Fruit fly (Drosophila melanogaster) whole organism, embryonic: Measurements from ENCODE around the gene CG17036.
A peak's percentile ranks its signal among the peaks of the same experiment; 100 is the strongest.

Experiments
- CG10209 ChIP-seq: fragments of 200-800 bp; sonication (Bioruptor generic); optimal IDR thresholded peaks from 3 replicates; lab custom pipeline; 2017; ENCODE audit warnings: missing biosample characterization, mild to moderate bottlenecking, missing genetic modification characterization, missing genetic modification reagents
- CG1024 ChIP-seq: fragments of 200-800 bp; sonication (Bioruptor generic); IDR thresholded peaks from 2 replicates; pipeline ENCODE4 v1.3.6; 2022; ENCODE audit warnings: missing biosample characterization, missing genetic modification characterization
- CG12155 ChIP-seq: fragments of 200-800 bp; sonication (Bioruptor generic); optimal IDR thresholded peaks from 3 replicates; lab custom pipeline; 2016; ENCODE audit warnings: missing biosample characterization, missing genetic modification characterization
- CG12659 ChIP-seq: fragments of 200-800 bp; sonication (Bioruptor generic); optimal IDR thresholded peaks from 3 replicates; lab custom pipeline; 2017; ENCODE audit warnings: mild to moderate bottlenecking, missing biosample characterization, missing genetic modification reagents, missing genetic modification characterization
- CG13287 ChIP-seq: fragments of 200-800 bp; sonication (Bioruptor generic); IDR thresholded peaks from 2 replicates; pipeline ENCODE4 v1.3.6; 2022; ENCODE audit warnings: missing biosample characterization, missing genetic modification characterization; ENCODE audit not compliant: partially characterized antibody
- CG14667 ChIP-seq: fragments of 200-800 bp; sonication (Bioruptor generic); IDR thresholded peaks from 2 replicates; pipeline ENCODE4 v1.3.6; 2022; ENCODE audit warnings: missing biosample characterization, missing genetic modification characterization
- CG14710 ChIP-seq: fragments of 200-800 bp; sonication (Bioruptor generic); optimal IDR thresholded peaks from 3 replicates; lab custom pipeline; 2019; ENCODE audit warnings: missing biosample characterization, mild to moderate bottlenecking, missing genetic modification characterization, moderate library complexity
- CG15514 ChIP-seq: fragments of 200-800 bp; sonication (Bioruptor generic); optimal IDR thresholded peaks from 3 replicates; lab custom pipeline; 2017; ENCODE audit warnings: missing biosample characterization, missing genetic modification characterization, mild to moderate bottlenecking, moderate library complexity, missing genetic modification reagents
- CG17385 ChIP-seq: fragments of 200-800 bp; sonication (Bioruptor generic); optimal IDR thresholded peaks from 3 replicates; lab custom pipeline; 2018; ENCODE audit warnings: missing biosample characterization, mild to moderate bottlenecking, missing genetic modification characterization
- CG2712 ChIP-seq: fragments of 200-800 bp; optimal IDR thresholded peaks from 3 replicates; lab custom pipeline; 2019; ENCODE audit warnings: missing biosample characterization, mild to moderate bottlenecking, missing genetic modification characterization, moderate library complexity
- CG30020 ChIP-seq: fragments of 200-800 bp; optimal IDR thresholded peaks from 2 replicates; lab custom pipeline; 2019; ENCODE audit warnings: missing biosample characterization, mild to moderate bottlenecking, missing genetic modification characterization, moderate library complexity
- CG4854 ChIP-seq: fragments of 200-800 bp; sonication (Bioruptor generic); optimal IDR thresholded peaks from 2 replicates; lab custom pipeline; 2016; ENCODE audit warnings: missing biosample characterization, missing genetic modification characterization, inconsistent platforms
- CG6791 ChIP-seq: fragments of 200-800 bp; sonication (Bioruptor generic); IDR thresholded peaks from 3 replicates; pipeline ENCODE4 v1.3.6; 2022; ENCODE audit warnings: missing biosample characterization, missing genetic modification characterization; ENCODE audit not compliant: partially characterized antibody
- CG7839 ChIP-seq: fragments of 200-800 bp; sonication (Bioruptor generic); optimal IDR thresholded peaks from 3 replicates; lab custom pipeline; 2018; ENCODE audit warnings: missing biosample characterization, mild to moderate bottlenecking, missing genetic modification characterization, moderate library complexity
- CG8924 ChIP-seq: fragments of 200-800 bp; optimal IDR thresholded peaks from 3 replicates; lab custom pipeline; 2019; ENCODE audit warnings: missing biosample characterization, mild to moderate bottlenecking, missing genetic modification characterization, moderate library complexity
- CG9876 ChIP-seq: fragments of 200-800 bp; sonication (Bioruptor generic); optimal IDR thresholded peaks from 2 replicates; lab custom pipeline; 2016; ENCODE audit warnings: missing biosample characterization, missing genetic modification characterization
- CoRest ChIP-seq: fragments of 200-800 bp; sonication (Bioruptor generic); optimal IDR thresholded peaks from 3 replicates; lab custom pipeline; 2018; ENCODE audit warnings: missing biosample characterization, mild to moderate bottlenecking, missing genetic modification characterization, moderate library complexity
- Dp ChIP-seq: fragments of 200-800 bp; sonication (Bioruptor generic); optimal IDR thresholded peaks from 2 replicates; lab custom pipeline; 2018; ENCODE audit warnings: missing biosample characterization, mild to moderate bottlenecking, missing genetic modification characterization, moderate library complexity
- Fer3 ChIP-seq: fragments of 200-800 bp; sonication (Bioruptor generic); optimal IDR thresholded peaks from 2 replicates; lab custom pipeline; 2018; ENCODE audit warnings: missing biosample characterization, mild to moderate bottlenecking, missing genetic modification characterization, moderate library complexity
- HmgZ ChIP-seq: fragments of 200-800 bp; sonication (Bioruptor generic); optimal IDR thresholded peaks from 2 replicates; lab custom pipeline; 2018; ENCODE audit warnings: missing biosample characterization, mild to moderate bottlenecking, missing genetic modification characterization
- Hr78 ChIP-seq, 2 experiments: fragments of 200-800 bp in 1 of 2; fragments of >200 bp in 1 of 2; sonication (Bioruptor generic) in 1 of 2; optimal IDR thresholded peaks; 2 replicates each; lab custom pipeline; 2017 to 2019; ENCODE audit warnings: missing biosample characterization in 2 of 2, missing genetic modification characterization in 2 of 2, mild to moderate bottlenecking in 1 of 2, moderate library complexity in 1 of 2
- MBD-R2 ChIP-seq: fragments of 200-800 bp; sonication (Bioruptor generic); IDR thresholded peaks from 2 replicates; pipeline ENCODE4 v1.3.6; 2022; ENCODE audit warnings: missing biosample characterization, missing genetic modification characterization
- MESR4 ChIP-seq: fragments of 200-800 bp; sonication (Bioruptor generic); optimal IDR thresholded peaks from 2 replicates; lab custom pipeline; 2018; ENCODE audit warnings: missing biosample characterization, mild to moderate bottlenecking, missing genetic modification characterization, moderate library complexity
- NfI ChIP-seq: fragments of 200-800 bp; sonication (Bioruptor generic); optimal IDR thresholded peaks from 3 replicates; lab custom pipeline; 2018; ENCODE audit warnings: missing biosample characterization, mild to moderate bottlenecking, missing genetic modification characterization, moderate library complexity
- Pdp1 ChIP-seq, 2 experiments: fragments of 200-800 bp; sonication (Bioruptor generic); optimal IDR thresholded peaks; 3 replicates each; lab custom pipeline; 2016; ENCODE audit warnings: missing biosample characterization in 2 of 2, missing genetic modification characterization in 2 of 2, mild to moderate bottlenecking in 1 of 2, moderate library complexity in 1 of 2
- Rfx ChIP-seq: fragments of 200-800 bp; sonication (Bioruptor generic); IDR thresholded peaks from 2 replicates; pipeline ENCODE4 v1.3.6; 2022; ENCODE audit warnings: missing biosample characterization, missing genetic modification characterization
- Sin3A ChIP-seq: fragments of >200 bp; optimal IDR thresholded peaks from 2 replicates; lab custom pipeline; 2018
- Sry-δ ChIP-seq: fragments of 200-800 bp; sonication (Bioruptor generic); optimal IDR thresholded peaks from 2 replicates; lab custom pipeline; 2016; ENCODE audit warnings: missing biosample characterization, missing genetic modification characterization
- amos ChIP-seq: fragments of 200-800 bp; sonication (Bioruptor generic); IDR thresholded peaks from 2 replicates; pipeline ENCODE4 v1.3.6; 2022; ENCODE audit warnings: missing biosample characterization, missing genetic modification characterization; ENCODE audit not compliant: partially characterized antibody
- ap ChIP-seq: fragments of 200-800 bp; sonication (Bioruptor generic); IDR thresholded peaks from 2 replicates; pipeline ENCODE4 v1.3.6; 2022; ENCODE audit warnings: missing biosample characterization, missing genetic modification characterization
- crol ChIP-seq: fragments of 200-800 bp; sonication (Bioruptor generic); IDR thresholded peaks from 2 replicates; pipeline ENCODE4 v1.3.6; 2022; ENCODE audit warnings: missing biosample characterization, missing genetic modification characterization
- da ChIP-seq: fragments of 200-800 bp; sonication (Bioruptor generic); optimal IDR thresholded peaks from 2 replicates; lab custom pipeline; 2016; ENCODE audit warnings: missing biosample characterization, missing genetic modification characterization
- fd102C ChIP-seq: fragments of 200-800 bp; sonication (Bioruptor generic); optimal IDR thresholded peaks from 2 replicates; lab custom pipeline; 2018; ENCODE audit warnings: missing biosample characterization, mild to moderate bottlenecking, missing genetic modification characterization, moderate library complexity
- fd3F ChIP-seq: fragments of 200-800 bp; sonication (Bioruptor generic); optimal IDR thresholded peaks from 2 replicates; lab custom pipeline; 2018; ENCODE audit warnings: missing biosample characterization, mild to moderate bottlenecking, missing genetic modification characterization, moderate library complexity
- gfzf ChIP-seq: fragments of 200-800 bp; sonication (Bioruptor generic); optimal IDR thresholded peaks from 2 replicates; lab custom pipeline; 2016; ENCODE audit warnings: missing biosample characterization, mild to moderate bottlenecking, missing genetic modification characterization, moderate library complexity
- jigr1 ChIP-seq: fragments of 200-800 bp; sonication (Bioruptor generic); IDR thresholded peaks from 3 replicates; pipeline ENCODE4 v1.3.6; 2022; ENCODE audit warnings: missing biosample characterization, missing genetic modification characterization
- lab ChIP-seq: fragments of 200-800 bp; sonication (Bioruptor generic); optimal IDR thresholded peaks from 3 replicates; lab custom pipeline; 2017; ENCODE audit warnings: missing biosample characterization, missing genetic modification characterization, mild to moderate bottlenecking, moderate library complexity, missing genetic modification reagents
- lov ChIP-seq, 2 experiments: fragments of 200-800 bp in 1 of 2; fragments of >200 bp in 1 of 2; sonication (Bioruptor generic) in 1 of 2; IDR thresholded peaks in 1 of 2; optimal IDR thresholded peaks in 1 of 2; 2 replicates in 1 of 2; 3 replicates in 1 of 2; pipeline versions ENCODE4 v1.3.6 to Lab custom; 2017 to 2022; ENCODE audit warnings: missing biosample characterization in 1 of 2, missing genetic modification characterization in 1 of 2
- row ChIP-seq: fragments of 200-800 bp; sonication (Bioruptor generic); IDR thresholded peaks from 3 replicates; pipeline ENCODE4 v1.3.6; 2022; ENCODE audit warnings: missing biosample characterization, missing genetic modification characterization
- sens ChIP-seq: fragments of 200-800 bp; sonication (Bioruptor generic); peaks from one replicate; lab custom pipeline; 2016; ENCODE audit warnings: missing biosample characterization, missing genetic modification characterization
- sima ChIP-seq: fragments of 200-800 bp; sonication (Bioruptor generic); optimal IDR thresholded peaks from 2 replicates; lab custom pipeline; 2016; ENCODE audit warnings: missing biosample characterization, missing genetic modification characterization
- sna ChIP-seq: fragments of 200-800 bp; sonication (Bioruptor generic); IDR thresholded peaks from 2 replicates; pipeline ENCODE4 v1.3.6; 2022; ENCODE audit warnings: missing biosample characterization, missing genetic modification characterization; ENCODE audit not compliant: partially characterized antibody
- sr ChIP-seq: fragments of 200-800 bp; sonication (Bioruptor generic); IDR thresholded peaks from 3 replicates; pipeline ENCODE4 v1.3.6; 2022; ENCODE audit warnings: missing biosample characterization, missing genetic modification characterization
- ssp ChIP-seq: fragments of 200-800 bp; sonication (Bioruptor generic); IDR thresholded peaks from 2 replicates; pipeline ENCODE4 v1.3.6; 2022; ENCODE audit warnings: missing biosample characterization, missing genetic modification characterization
- stwl ChIP-seq: fragments of 200-800 bp; sonication (Bioruptor generic); optimal IDR thresholded peaks from 3 replicates; lab custom pipeline; 2018; ENCODE audit warnings: missing biosample characterization, mild to moderate bottlenecking, missing genetic modification characterization, moderate library complexity
- unpg ChIP-seq: fragments of 200-800 bp; sonication (Bioruptor generic); optimal IDR thresholded peaks from 3 replicates; lab custom pipeline; 2018; ENCODE audit warnings: missing biosample characterization, mild to moderate bottlenecking, missing genetic modification characterization, moderate library complexity
- wek ChIP-seq: fragments of 200-800 bp; sonication (Bioruptor generic); optimal IDR thresholded peaks from 3 replicates; lab custom pipeline; 2018; ENCODE audit warnings: missing biosample characterization, mild to moderate bottlenecking, missing genetic modification characterization, moderate library complexity
- zen ChIP-seq: fragments of 200-800 bp; sonication (Bioruptor generic); optimal IDR thresholded peaks from 3 replicates; lab custom pipeline; 2018; ENCODE audit warnings: missing biosample characterization, mild to moderate bottlenecking, missing genetic modification characterization, moderate library complexity
- zfh1 ChIP-seq: fragments of 200-800 bp; sonication (Bioruptor generic); IDR thresholded peaks from 3 replicates; pipeline ENCODE4 v1.3.6; 2022; ENCODE audit warnings: missing biosample characterization, missing genetic modification characterization

Gene CG17036

DNA sequence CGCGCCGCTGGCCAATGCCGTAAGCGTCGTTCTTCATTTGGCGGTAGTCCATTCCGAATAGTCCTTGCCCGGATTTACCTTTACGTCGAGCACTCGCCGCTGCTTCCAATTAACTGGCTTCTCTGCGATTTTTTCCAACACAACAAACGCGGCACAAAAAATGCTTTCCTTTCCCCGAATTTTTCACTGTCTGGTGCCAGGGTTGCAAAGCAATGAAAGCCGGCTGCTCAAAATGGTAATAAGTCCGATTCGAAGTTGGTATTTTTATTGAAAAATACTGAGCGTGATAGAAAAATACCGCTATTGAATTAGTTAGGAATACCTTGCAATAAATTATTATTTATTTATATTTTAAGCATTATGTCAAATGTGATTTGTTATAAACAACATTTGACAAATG is 11.7 kb upstream of the CG17036 start (continued):
- no peak for TF ChIP-seq fd102C (GFP tag; lab: Kevin White, UChicago)
- no peak for TF ChIP-seq sima (GFP tag; lab: Kevin White, UChicago)
- no peak for TF ChIP-seq CG8924
- TF ChIP-seq zen (tag; lab: Kevin White, UChicago) = peak; percentile 10
- no peak for TF ChIP-seq CG12155
- TF ChIP-seq sens (GFP tag; lab: Kevin White, UChicago) = peak; percentile 41
- no peak for TF ChIP-seq sr (GFP tag; lab: Robert Waterston, UW)
- no peak for TF ChIP-seq CG1024 (GFP tag; lab: Robert Waterston, UW)
- TF ChIP-seq lab (GFP tag; lab: Kevin White, UChicago) = no peak
- no peak for TF ChIP-seq unpg (GFP tag; lab: Kevin White, UChicago)
- TF ChIP-seq CG13287 (GFP tag; lab: Robert Waterston, UW) = peak; percentile 30; the same call in 1 of the 2 replicates
- no peak for TF ChIP-seq CG7839 (tag; lab: Kevin White, UChicago)
- TF ChIP-seq CG4854 (GFP tag; lab: Kevin White, UChicago) = no peak
- TF ChIP-seq CG9876 (GFP tag; lab: Kevin White, UChicago) = no peak
- peak; percentile 68 for TF ChIP-seq gfzf (GFP tag; lab: Kevin White, UChicago)
- peak; percentile 32; the same call in 1 of the 2 replicates for TF ChIP-seq crol (GFP tag; lab: Robert Waterston, UW)
- no peak; the same call in 2 of the 3 replicates for TF ChIP-seq zfh1
- TF ChIP-seq CG2712 = peak; percentile 48
- peak; percentile 83 for TF ChIP-seq MESR4 (GFP tag; lab: Kevin White, UChicago)
- peak; percentile 50 for TF ChIP-seq CG15514 (GFP tag; lab: Kevin White, UChicago)
- peak; percentile 40; the same call in 1 of the 3 replicates for TF ChIP-seq row
- no peak for TF ChIP-seq CoRest (tag; lab: Kevin White, UChicago)
- no peak for TF ChIP-seq jigr1 (GFP tag; lab: Robert Waterston, UW)
- peak; percentile 63 for TF ChIP-seq CG30020 (tag; lab: Kevin White, UChicago)
- no peak for TF ChIP-seq da (GFP tag; lab: Kevin White, UChicago)
- no peak for TF ChIP-seq CG6791 (GFP tag; lab: Robert Waterston, UW)
- TF ChIP-seq Rfx (GFP tag; lab: Robert Waterston, UW) = peak; percentile 31
- TF ChIP-seq wek (GFP tag; lab: Kevin White, UChicago) = no peak
- no peak for TF ChIP-seq ap (GFP tag; lab: Robert Waterston, UW)
- TF ChIP-seq MBD-R2 = peak; percentile 84
- TF ChIP-seq Hr78 (GFP tag; optimal IDR thresholded peaks at IDR 0.05; lab: Kevin White, UChicago) = no peak
- peak; percentile 84 for TF ChIP-seq stwl (tag; lab: Kevin White, UChicago)
- TF ChIP-seq Dp (GFP tag; lab: Kevin White, UChicago) = peak; percentile 26
- no peak for TF ChIP-seq lov (optimal IDR thresholded peaks at IDR 0.05; lab: Kevin White, UChicago)
- TF ChIP-seq lov (GFP tag; IDR thresholded peaks at IDR 0.05; lab: Robert Waterston, UW) = no peak
- TF ChIP-seq NfI (GFP tag; lab: Kevin White, UChicago) = peak; percentile 3
- TF ChIP-seq CG10209 = no peak
- peak in 1 of 2 experiments; percentile 6 for TF ChIP-seq Pdp1 (GFP tag; optimal IDR thresholded peaks at IDR 0.05; lab: Kevin White, UChicago)
- no peak for TF ChIP-seq CG17385 (GFP tag; lab: Kevin White, UChicago)
- peak; percentile 55 for TF ChIP-seq CG14710
- TF ChIP-seq CG14667 (GFP tag; lab: Robert Waterston, UW) = no peak
- TF ChIP-seq Sry-δ = peak; percentile 6
- no peak for TF ChIP-seq fd3F
- 0 out of 2 replicates have a peak, but pooled peaks have one; percentile 7 for TF ChIP-seq ssp (GFP tag; lab: Robert Waterston, UW)
- 0 out of 2 replicates have a peak, but pooled peaks have one; percentile 15 for TF ChIP-seq sna (GFP tag; lab: Robert Waterston, UW)
- TF ChIP-seq Fer3 (tag; lab: Kevin White, UChicago) = no peak
- TF ChIP-seq amos = no peak
- peak; percentile 33 for TF ChIP-seq Sin3A (lab: Kevin White, UChicago)
- peak; percentile 26 for TF ChIP-seq HmgZ (tag; lab: Kevin White, UChicago)
- peak; percentile 54 for TF ChIP-seq CG12659
